Fruit fly (Drosophila melanogaster) whole organism: ENCODE data around the gene tilB.

Experiments used
- CG8478 ChIP-seq: fragments of >200 bp; optimal IDR thresholded peaks from 2 replicates; lab custom pipeline; 2018; ENCODE audit warnings: inconsistent platforms
- Dll ChIP-seq: fragments of >200 bp; optimal IDR thresholded peaks from 2 replicates; lab custom pipeline; 2017
- EcR ChIP-seq, 2 experiments: fragments of >200 bp; optimal IDR thresholded peaks; 2 replicates each; lab custom pipeline; 2017; ENCODE audit warnings: missing biosample characterization in 2 of 2, missing genetic modification characterization in 2 of 2, missing genetic modification reagents in 2 of 2
- pan ChIP-seq: fragments of >200 bp; optimal IDR thresholded peaks from 2 replicates; lab custom pipeline; 2017
- psq ChIP-seq: fragments of >200 bp; optimal IDR thresholded peaks from 2 replicates; lab custom pipeline; 2017
- usp ChIP-seq: fragments of >200 bp; optimal IDR thresholded peaks from 2 replicates; lab custom pipeline; 2017; ENCODE audit warnings: missing biosample characterization, missing genetic modification characterization, mixed read lengths

The tilB gene

DNA sequence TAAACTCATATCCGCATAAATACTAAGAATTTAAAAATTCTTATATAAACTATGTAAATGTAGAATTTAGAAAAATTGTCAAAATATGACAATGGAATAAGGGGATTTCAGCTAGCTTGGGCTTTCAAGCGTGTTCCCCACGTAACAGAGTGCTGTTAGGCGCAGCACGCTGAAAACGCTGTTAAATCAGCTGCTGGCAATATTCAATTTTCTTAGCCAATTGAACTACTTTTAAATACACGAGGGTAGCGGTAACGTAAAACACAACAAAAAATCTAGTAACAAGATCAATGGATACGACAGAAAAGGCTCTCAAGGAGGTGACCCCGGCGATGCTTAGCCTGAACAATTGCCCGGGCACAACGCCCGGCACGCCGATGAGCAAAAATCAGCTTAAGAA lies 24.0 kb downstream of the tilB start, which contains the start of gene CG14618:
TSS of gene CG14618 (plus strand) at position 179 of the 400 bp plus-strand sequence.
- TF ChIP-seq psq (no peak), usp (GFP tag; lab: Kevin White, UChicago) (no peak), pan (lab: Kevin White, UChicago) (no peak)

DNA sequence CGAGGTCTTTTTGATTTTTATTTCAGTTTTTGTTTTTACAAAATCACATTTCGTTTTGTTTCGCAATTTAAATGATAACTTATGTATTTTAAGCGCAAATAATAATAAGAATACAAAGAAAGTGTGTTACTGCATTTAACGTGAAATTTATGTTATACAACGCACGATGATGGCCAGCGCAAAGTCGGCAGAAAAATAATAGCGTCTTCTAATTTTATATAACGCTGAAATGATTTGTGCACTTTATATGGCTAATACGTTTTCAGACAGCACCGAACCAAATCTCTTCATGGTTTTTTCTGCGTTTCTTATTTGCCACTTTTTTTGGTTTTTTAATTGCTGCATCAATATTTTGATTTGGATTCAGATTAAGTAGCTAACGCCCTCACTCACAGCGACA lies 25.3 kb downstream of the tilB start:
- no peak for TF ChIP-seq pan (lab: Kevin White, UChicago)
- no peak for TF ChIP-seq usp (GFP tag; lab: Kevin White, UChicago)
- no peak for TF ChIP-seq EcR (GFP tag; optimal IDR thresholded peaks at IDR 0.05; lab: Kevin White, UChicago)
- no peak for TF ChIP-seq Dll (lab: Kevin White, UChicago)
- TF ChIP-seq CG8478 (lab: Kevin White, UChicago): no peak
- TF ChIP-seq psq: no peak

DNA sequence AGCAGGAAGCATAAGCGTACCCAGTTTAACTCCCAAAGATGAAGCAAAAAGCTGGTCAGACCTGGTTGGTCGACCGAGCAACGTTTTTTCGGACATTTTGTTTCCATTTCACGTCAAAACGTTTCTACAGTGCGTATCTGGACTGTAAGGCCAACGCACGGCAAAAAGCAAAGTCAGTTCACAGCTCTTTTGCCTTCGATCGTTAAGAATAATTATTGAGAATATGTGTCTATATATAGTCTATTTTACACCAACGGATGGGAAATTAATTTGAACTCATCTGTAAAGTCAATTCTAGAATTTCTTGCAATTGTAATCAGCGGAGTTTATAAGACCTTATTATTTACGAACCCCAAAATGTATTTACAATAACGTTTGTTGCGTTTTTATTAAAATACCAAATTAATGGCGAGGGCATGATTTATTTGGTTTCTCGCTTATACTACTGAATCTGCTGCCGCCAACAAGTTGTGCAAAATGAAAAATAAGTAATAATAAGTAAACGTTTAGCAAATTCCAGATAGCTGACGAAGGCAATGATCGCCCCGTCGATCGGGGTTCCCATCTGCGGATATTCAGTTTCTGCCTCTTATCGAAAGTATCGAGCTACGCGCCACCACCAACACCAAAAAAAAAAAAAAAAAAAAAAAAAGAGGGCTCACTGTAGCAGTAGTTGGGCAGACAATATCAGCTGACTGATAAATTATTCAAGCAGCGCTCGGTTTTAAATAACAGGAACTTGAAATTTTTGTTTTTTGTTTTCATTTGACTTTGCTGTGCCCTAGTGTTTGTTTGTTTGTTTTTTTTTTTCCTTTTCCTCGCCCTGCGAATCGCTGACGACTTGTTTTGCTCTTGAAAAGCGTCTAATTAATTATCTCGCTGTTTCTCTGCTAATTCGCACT lies 28.4 kb downstream of the tilB start:
- no peak for TF ChIP-seq Dll (lab: Kevin White, UChicago)
- TF ChIP-seq usp (GFP tag; lab: Kevin White, UChicago): no peak
- no peak for TF ChIP-seq EcR (GFP tag; optimal IDR thresholded peaks at IDR 0.05; lab: Kevin White, UChicago)
- no peak for TF ChIP-seq psq
- no peak for TF ChIP-seq CG8478 (lab: Kevin White, UChicago)
- no peak for TF ChIP-seq pan (lab: Kevin White, UChicago)

DNA sequence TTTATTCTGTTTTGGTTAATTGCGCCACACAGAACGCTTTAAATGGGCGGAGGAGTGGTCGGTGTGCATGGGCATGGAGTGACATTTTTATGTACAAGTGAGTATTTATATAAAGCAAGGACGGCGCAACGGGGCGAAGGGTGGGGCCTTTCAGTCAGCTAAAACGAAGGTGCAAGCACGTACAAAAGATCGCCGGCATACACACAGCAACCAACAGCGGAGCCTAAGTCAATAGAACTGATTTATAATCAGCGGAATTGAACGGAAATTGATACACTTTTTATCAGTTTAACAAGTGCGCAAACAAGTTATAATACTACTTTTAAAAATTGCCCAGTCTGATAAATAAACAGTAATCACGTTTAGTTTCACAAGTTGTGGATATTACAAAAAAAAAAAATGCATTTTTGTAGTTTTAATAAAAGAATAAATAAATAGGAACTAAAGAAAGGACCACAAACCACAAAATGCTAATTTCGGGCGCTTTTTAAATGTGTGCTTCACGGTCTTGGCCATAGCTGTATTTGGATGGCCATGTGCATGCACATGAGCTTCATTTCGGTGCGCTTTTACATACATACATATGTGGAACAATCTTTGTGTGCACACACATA lies 29.8 kb downstream of the tilB start:
- TF ChIP-seq usp (GFP tag; lab: Kevin White, UChicago): no peak
- no peak for TF ChIP-seq psq
- no peak for TF ChIP-seq Dll (lab: Kevin White, UChicago)

DNA sequence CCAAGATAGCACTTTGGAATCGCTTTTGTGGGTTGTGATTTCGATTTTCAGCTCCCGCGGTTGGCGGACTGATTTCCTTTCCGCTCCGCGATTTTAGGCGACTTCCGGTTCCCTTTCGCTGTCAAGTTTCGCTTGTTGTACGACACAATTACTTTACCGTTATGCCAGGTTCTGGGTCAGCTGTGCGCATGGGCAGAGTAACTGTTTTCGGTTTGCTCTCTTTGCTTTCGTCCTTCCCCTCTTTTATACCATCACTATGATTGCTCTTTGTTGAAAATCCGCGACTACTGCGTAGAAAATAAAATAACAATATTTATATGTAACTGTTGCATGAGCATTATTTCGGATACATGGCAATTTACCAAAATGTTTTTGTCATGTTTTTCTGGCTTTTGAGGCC lies 31.1 kb downstream of the tilB start:
- TF ChIP-seq pan (lab: Kevin White, UChicago) (no peak), CG8478 (lab: Kevin White, UChicago) (no peak), usp (GFP tag; lab: Kevin White, UChicago) (no peak), psq (no peak), EcR (GFP tag; optimal IDR thresholded peaks at IDR 0.05; lab: Kevin White, UChicago) (no peak), Dll (lab: Kevin White, UChicago) (no peak)

DNA sequence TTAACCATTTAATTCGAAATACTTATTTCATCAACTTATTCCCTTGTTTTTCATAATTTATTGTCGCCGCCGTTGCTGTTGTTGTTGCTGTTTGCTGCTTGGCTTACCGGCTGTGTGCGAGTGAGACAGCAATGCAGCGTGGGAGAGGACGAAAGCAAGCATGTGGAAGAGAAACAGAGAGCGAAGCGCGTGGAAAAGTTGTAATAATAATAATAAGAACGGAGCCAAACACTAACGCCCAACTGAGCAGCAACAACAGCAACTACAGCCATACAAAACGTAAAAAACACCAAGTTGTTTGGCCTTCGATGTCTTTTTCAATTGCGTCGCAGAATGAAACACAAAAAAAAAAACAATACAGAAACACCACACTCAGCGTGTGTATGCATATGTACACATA lies 31.6 kb downstream of the tilB start:
- no peak for TF ChIP-seq CG8478 (lab: Kevin White, UChicago)
- no peak for TF ChIP-seq usp (GFP tag; lab: Kevin White, UChicago)
- TF ChIP-seq Dll (lab: Kevin White, UChicago): no peak
- no peak for TF ChIP-seq EcR (GFP tag; optimal IDR thresholded peaks at IDR 0.05; lab: Kevin White, UChicago)
- TF ChIP-seq pan (lab: Kevin White, UChicago): no peak
- no peak for TF ChIP-seq psq

DNA sequence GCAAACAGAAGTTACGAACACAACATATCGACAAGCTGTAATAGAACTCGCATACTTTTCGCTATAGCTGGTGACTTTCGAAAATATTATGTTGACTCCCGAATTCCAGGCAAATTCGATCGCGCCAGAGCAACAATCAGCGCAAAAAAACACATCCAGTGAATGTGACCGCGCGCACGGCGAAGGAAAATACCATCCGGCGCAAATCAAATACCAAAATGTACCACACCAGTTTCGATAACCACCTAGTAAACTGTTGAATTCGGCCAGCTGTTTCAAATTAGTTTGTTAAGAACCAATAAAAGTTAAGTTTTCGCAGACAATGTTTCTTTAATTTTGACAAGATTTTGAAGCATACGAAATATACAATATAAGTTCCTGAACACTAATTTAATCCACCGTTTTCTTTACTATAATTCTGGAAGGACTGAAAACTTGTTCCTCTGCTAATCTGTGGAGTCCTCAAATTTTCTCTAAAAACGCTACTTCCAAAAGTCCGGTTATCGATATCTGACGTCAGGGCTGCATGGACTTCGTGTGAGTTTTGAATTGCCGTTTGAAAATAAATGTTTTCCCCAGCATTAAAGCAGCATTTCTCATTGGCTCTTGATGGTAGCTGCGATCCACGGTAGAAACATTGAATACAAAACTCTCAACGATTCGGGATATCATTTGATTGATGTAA lies 32.5 kb downstream of the tilB start, which contains the start of the genes Cp110 and CG12576:
TSS of gene Cp110 (plus strand) at position 223 of the 685 bp plus-strand sequence.
TSS of gene CG12576 (minus strand) at position 498 of the 685 bp plus-strand sequence.
- no peak for TF ChIP-seq EcR (GFP tag; optimal IDR thresholded peaks at IDR 0.05; lab: Kevin White, UChicago)
- TF ChIP-seq pan (lab: Kevin White, UChicago): no peak
- no peak for TF ChIP-seq psq
- no peak for TF ChIP-seq CG8478 (lab: Kevin White, UChicago)
- no peak for TF ChIP-seq usp (GFP tag; lab: Kevin White, UChicago)
- TF ChIP-seq Dll (lab: Kevin White, UChicago): no peak

DNA sequence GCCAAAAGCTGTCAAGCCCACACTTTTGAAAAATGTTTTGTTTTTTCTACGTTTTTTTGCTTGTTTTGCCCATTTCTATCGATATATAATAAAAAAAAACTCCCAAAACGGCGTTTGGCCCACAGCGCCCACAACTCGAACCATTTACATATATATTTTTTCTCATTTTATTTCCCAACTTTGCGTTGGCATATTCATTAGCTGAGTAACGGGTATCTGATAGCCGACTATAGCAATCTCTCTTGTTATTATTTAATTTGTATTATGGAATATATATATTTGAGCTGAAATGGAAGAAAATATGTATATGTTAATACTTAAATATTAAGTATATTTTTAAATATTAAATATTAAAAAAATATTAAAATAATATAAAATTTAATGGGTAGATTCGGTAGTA lies 37.0 kb downstream of the tilB start:
- TF ChIP-seq Dll (lab: Kevin White, UChicago): no peak
- TF ChIP-seq CG8478 (lab: Kevin White, UChicago): no peak
- no peak for TF ChIP-seq psq
- no peak for TF ChIP-seq usp (GFP tag; lab: Kevin White, UChicago)
- no peak for TF ChIP-seq EcR (GFP tag; optimal IDR thresholded peaks at IDR 0.05; lab: Kevin White, UChicago)
- no peak for TF ChIP-seq pan (lab: Kevin White, UChicago)

DNA sequence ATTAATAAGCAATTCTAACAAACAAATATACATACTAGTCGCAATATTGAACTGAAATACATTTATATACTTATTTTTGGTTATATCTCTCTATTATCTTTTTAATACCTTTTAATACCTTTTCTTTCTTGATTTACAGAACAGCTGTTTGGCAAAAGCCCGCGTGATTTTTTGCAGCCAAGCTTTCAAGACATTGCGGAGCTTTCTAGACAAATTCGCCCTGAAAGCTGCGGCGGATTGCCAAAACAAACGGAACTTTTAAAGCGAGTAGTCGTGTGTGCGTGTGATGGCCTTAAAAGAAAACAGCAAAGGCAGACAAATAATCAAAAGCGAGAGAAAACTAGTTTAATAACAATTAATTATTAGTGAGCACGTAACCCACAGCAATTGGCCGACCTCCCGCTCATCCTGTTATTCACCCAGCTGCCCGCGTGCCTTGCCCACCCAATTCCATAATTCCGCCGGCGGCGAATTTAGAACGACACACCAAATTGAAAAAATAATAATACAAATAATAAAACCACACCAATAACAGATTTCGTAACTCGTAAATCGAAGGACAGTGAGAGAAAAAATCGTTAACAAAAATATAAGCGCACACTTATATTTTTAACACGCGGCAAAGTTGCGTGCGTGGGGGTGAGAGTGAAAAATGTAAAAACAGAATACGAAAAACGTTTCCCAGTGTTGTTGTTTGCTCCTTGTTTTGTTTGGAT lies 37.5 kb downstream of the tilB start:
- TF ChIP-seq EcR (GFP tag; optimal IDR thresholded peaks at IDR 0.05; lab: Kevin White, UChicago) (no peak), Dll (lab: Kevin White, UChicago) (no peak), CG8478 (lab: Kevin White, UChicago) (no peak), psq (no peak), usp (GFP tag; lab: Kevin White, UChicago) (no peak), pan (lab: Kevin White, UChicago) (no peak)

DNA sequence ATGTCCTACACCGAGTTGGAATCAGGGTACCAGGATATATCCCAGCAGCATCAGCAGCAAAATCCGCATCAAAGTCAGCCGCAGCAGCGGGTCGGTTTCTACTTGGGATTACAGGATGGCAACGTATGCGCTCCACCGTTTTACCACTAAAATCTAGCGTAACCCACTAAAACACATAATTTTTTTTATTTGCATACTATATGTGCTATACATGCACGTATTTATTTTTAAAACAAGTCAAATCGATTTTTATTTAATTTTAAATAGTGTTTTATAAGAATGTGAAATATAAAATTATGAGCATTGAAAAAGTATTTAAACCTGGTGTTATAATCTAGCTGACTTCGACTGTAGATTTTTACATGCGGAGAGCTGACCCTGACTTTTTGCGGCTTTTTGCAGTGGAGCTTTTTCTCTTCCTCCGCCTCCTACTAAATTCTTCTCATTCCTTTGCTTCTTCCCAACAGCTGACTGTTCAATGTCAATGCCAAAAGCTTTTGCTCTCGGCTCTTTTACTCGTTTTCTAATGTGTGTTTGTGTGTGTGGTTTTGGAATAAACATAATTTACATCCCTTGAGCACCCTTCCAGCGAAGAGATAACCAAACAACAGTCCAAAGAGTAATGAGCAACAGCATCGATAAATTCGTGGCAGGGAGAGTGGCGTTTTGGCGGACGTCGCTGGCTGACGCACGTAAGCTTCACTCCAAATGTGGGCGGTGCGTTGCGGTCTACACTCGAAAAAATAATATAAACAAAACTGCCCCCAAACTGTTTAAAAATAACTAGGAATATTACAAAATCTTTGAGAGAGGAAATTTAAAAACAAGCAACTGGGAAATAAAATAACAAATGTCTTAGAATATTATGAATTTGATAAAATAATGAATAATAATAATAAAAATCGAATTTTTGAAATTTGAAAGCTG lies 38.4 kb downstream of the tilB start:
- TF ChIP-seq CG8478 (lab: Kevin White, UChicago) (no peak), Dll (lab: Kevin White, UChicago) (no peak), EcR (GFP tag; optimal IDR thresholded peaks at IDR 0.05; lab: Kevin White, UChicago) (no peak), psq (no peak), pan (lab: Kevin White, UChicago) (no peak), usp (GFP tag; lab: Kevin White, UChicago) (no peak)
